Worm (Caenorhabditis elegans) whole organism, midembryonic: ENCODE measurements around the gene Y110A2AL.4.

Source experiments
- cog-1 ChIP-seq: sonication (generic microtip); optimal IDR thresholded peaks from 2 replicates; lab custom pipeline; 2016; ENCODE audit warnings: missing genetic modification characterization, missing compliant biosample characterization
- flt-1 ChIP-seq: fragments of 200-800 bp; sonication (Bioruptor generic); IDR thresholded peaks from 2 replicates; pipeline ENCODE4 v1.3.6; 2022; ENCODE audit warnings: missing genetic modification characterization, missing compliant biosample characterization
- klf-2 ChIP-seq: fragments of 200-800 bp; sonication (Bioruptor generic); conservative IDR thresholded peaks from 2 replicates; pipeline ENCODE4 v1.3.6; 2022; ENCODE audit warnings: missing genetic modification reagents, missing genetic modification characterization, missing compliant biosample characterization
- med-1 ChIP-seq: sonication (generic microtip); optimal IDR thresholded peaks from 2 replicates; lab custom pipeline; 2017; ENCODE audit warnings: missing genetic modification characterization, mild to moderate bottlenecking, missing compliant biosample characterization, antibody characterized with exemption, missing genetic modification reagents; ENCODE audit not compliant: insufficient read depth
- ztf-29 ChIP-seq: fragments of 200-800 bp; sonication (Bioruptor generic); IDR thresholded peaks from 2 replicates; pipeline ENCODE4 v1.3.6; 2022; ENCODE audit warnings: missing genetic modification reagents, missing genetic modification characterization, missing compliant biosample characterization

DNA sequence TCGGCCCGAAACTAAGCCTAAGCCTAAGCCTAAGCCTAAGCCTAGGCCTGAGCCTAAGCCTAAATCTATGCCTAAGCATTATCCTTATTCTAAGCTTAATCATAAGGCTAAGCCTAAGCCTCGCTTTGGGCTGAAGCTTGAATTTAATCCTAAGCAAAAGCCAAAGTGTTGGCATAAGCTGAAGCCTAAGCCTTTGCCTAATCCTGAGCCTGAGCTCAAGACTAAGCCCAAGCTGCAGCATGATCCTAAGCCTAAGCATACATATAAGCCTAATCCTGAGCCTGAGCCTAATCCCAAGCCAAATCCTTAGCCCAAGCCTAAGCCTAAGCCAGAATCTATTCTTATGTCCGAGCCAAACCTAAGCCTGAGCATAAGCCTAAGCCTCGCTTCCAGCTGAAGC, 7.4 kb downstream of the Y110A2AL.4 start:
- TF ChIP-seq klf-2 (GFP tag; lab: Robert Waterston, UW) (no peak), med-1 (GFP tag; lab: Kevin White, UChicago) (no peak), flt-1 (GFP tag; lab: Robert Waterston, UW) (no peak), cog-1 (tag; lab: Kevin White, UChicago) (no peak), ztf-29 (GFP tag; lab: Robert Waterston, UW) (no peak)
